Worm (Caenorhabditis elegans) whole organism, L1 larva: ENCODE measurements around the gene F08F8.6.
A peak's percentile ranks its signal among the peaks of the same experiment; 100 is the strongest.

Experiments used
- C04F5.9 ChIP-seq: sonication (generic microtip); optimal IDR thresholded peaks from 2 replicates; lab custom pipeline; 2016; ENCODE audit warnings: missing genetic modification characterization, missing compliant biosample characterization
- C16A3.4 ChIP-seq: fragments of 150-350 bp; optimal IDR thresholded peaks from 2 replicates; lab custom pipeline; 2014; ENCODE audit warnings: missing biosample characterization, missing genetic modification characterization
- F16B12.6 ChIP-seq: fragments of 150-350 bp; optimal IDR thresholded peaks from 2 replicates; lab custom pipeline; 2014; ENCODE audit warnings: missing biosample characterization, missing genetic modification characterization
- Y116A8C.19 ChIP-seq: sonication (generic microtip); optimal IDR thresholded peaks from 2 replicates; lab custom pipeline; 2016; ENCODE audit warnings: missing compliant biosample characterization, missing genetic modification characterization, borderline replicate concordance
- aha-1 ChIP-seq: fragments of 150-350 bp; optimal IDR thresholded peaks from 2 replicates; lab custom pipeline; 2014; ENCODE audit warnings: missing biosample characterization, missing genetic modification characterization
- aly-2 ChIP-seq: fragments of 150-350 bp; optimal IDR thresholded peaks from 2 replicates; lab custom pipeline; 2014; ENCODE audit warnings: missing biosample characterization, missing genetic modification characterization
- ama-1 ChIP-seq: fragments of 150-350 bp; optimal IDR thresholded peaks from 2 replicates; lab custom pipeline; 2014
- blmp-1 ChIP-seq: fragments of 150-350 bp; optimal IDR thresholded peaks from 2 replicates; lab custom pipeline; 2014; ENCODE audit warnings: missing biosample characterization, missing genetic modification characterization
- ceh-8 ChIP-seq: fragments of 200-800 bp; sonication (Bioruptor generic); optimal IDR thresholded peaks from 2 replicates; lab custom pipeline; 2018; ENCODE audit warnings: mild to moderate bottlenecking, missing genetic modification characterization, moderate library complexity, missing compliant biosample characterization
- ceh-82 ChIP-seq, 3 experiments: fragments of 150-350 bp in 1 of 3; sonication (generic microtip) in 2 of 3; optimal IDR thresholded peaks; 2 replicates each; lab custom pipeline; 2014 to 2017; ENCODE audit warnings: missing biosample characterization in 3 of 3, missing genetic modification characterization in 3 of 3
- ceh-90 ChIP-seq: sonication (generic microtip); optimal IDR thresholded peaks from 2 replicates; lab custom pipeline; 2016; ENCODE audit warnings: missing genetic modification characterization, missing compliant biosample characterization
- dpl-1 ChIP-seq, 3 experiments: fragments of 150-350 bp in 2 of 3; sonication (generic microtip) in 1 of 3; optimal IDR thresholded peaks; 2 replicates each; lab custom pipeline; 2014 to 2017; ENCODE audit warnings: missing biosample characterization in 3 of 3, missing genetic modification characterization in 3 of 3, missing genetic modification reagents in 3 of 3
- dsc-1 ChIP-seq: sonication (generic microtip); optimal IDR thresholded peaks from 2 replicates; lab custom pipeline; 2016; ENCODE audit warnings: mild to moderate bottlenecking, missing genetic modification characterization, missing compliant biosample characterization
- efl-1 ChIP-seq, 4 experiments: fragments of 150-350 bp; optimal IDR thresholded peaks in 3 of 4; peaks in 1 of 4; 1 replicate in 1 of 4; 2 replicates in 3 of 4; lab custom pipeline; 2014; ENCODE audit warnings: missing biosample characterization in 2 of 4, missing genetic modification characterization in 2 of 4, missing genetic modification reagents in 2 of 4
- efl-3 ChIP-seq: fragments of 200-800 bp; sonication (Bioruptor generic); optimal IDR thresholded peaks from 2 replicates; lab custom pipeline; 2018; ENCODE audit warnings: mild to moderate bottlenecking, missing genetic modification characterization, missing compliant biosample characterization
- egl-27 ChIP-seq, 2 experiments: fragments of 150-350 bp in 1 of 2; sonication (generic microtip); optimal IDR thresholded peaks; 3 replicates each; lab custom pipeline; 2017 to 2018; ENCODE audit warnings: missing biosample characterization in 2 of 2, missing genetic modification characterization in 2 of 2, missing genetic modification reagents in 2 of 2
- elt-2 ChIP-seq: sonication (generic microtip); optimal IDR thresholded peaks from 2 replicates; lab custom pipeline; 2016; ENCODE audit warnings: missing genetic modification characterization, mild to moderate bottlenecking, inconsistent platforms, missing compliant biosample characterization, missing genetic modification reagents
- ets-5 ChIP-seq: fragments of 200-800 bp; sonication (Bioruptor generic); IDR thresholded peaks from 2 replicates; pipeline ENCODE4 v1.3.6; 2022; ENCODE audit warnings: missing genetic modification characterization, missing compliant biosample characterization
- fkh-10 ChIP-seq: sonication (generic microtip); optimal IDR thresholded peaks from 2 replicates; lab custom pipeline; 2017; ENCODE audit warnings: missing biosample characterization, missing genetic modification reagents, missing genetic modification characterization
- fkh-4 ChIP-seq: sonication (generic microtip); optimal IDR thresholded peaks from 2 replicates; lab custom pipeline; 2016; ENCODE audit warnings: missing compliant biosample characterization, missing genetic modification characterization, borderline replicate concordance
- grh-1 ChIP-seq: fragments of 200-800 bp; sonication (Bioruptor generic); IDR thresholded peaks from 2 replicates; pipeline ENCODE4 v1.3.6; 2022; ENCODE audit warnings: missing genetic modification reagents, missing genetic modification characterization, missing compliant biosample characterization
- hlh-17 ChIP-seq: fragments of 200-800 bp; sonication (Bioruptor generic); optimal IDR thresholded peaks from 2 replicates; lab custom pipeline; 2018; ENCODE audit warnings: missing genetic modification characterization, mild to moderate bottlenecking, missing compliant biosample characterization, moderate library complexity, borderline replicate concordance
- hlh-4 ChIP-seq: sonication (generic microtip); optimal IDR thresholded peaks from 2 replicates; lab custom pipeline; 2016; ENCODE audit warnings: mild to moderate bottlenecking, missing genetic modification characterization, missing compliant biosample characterization
- isw-1 ChIP-seq: fragments of 200-800 bp; sonication (Bioruptor generic); IDR thresholded peaks from 2 replicates; pipeline ENCODE4 v1.3.6; 2022; ENCODE audit warnings: missing genetic modification characterization, missing compliant biosample characterization
- jun-1 ChIP-seq: fragments of 150-350 bp; optimal IDR thresholded peaks from 2 replicates; lab custom pipeline; 2014; ENCODE audit warnings: missing biosample characterization, missing genetic modification reagents, missing genetic modification characterization
- lin-13 ChIP-seq: fragments of 150-350 bp; optimal IDR thresholded peaks from 2 replicates; lab custom pipeline; 2014; ENCODE audit warnings: missing biosample characterization, missing genetic modification reagents, missing genetic modification characterization
- lin-35 ChIP-seq, 2 experiments: fragments of 150-350 bp; optimal IDR thresholded peaks; 2 replicates each; lab custom pipeline; 2014; ENCODE audit warnings: missing biosample characterization in 2 of 2, missing genetic modification characterization in 2 of 2, missing genetic modification reagents in 2 of 2
- lir-3 ChIP-seq: sonication (generic microtip); optimal IDR thresholded peaks from 2 replicates; lab custom pipeline; 2016; ENCODE audit warnings: mild to moderate bottlenecking, missing genetic modification characterization, moderate library complexity, missing compliant biosample characterization; ENCODE audit not compliant: poor library complexity
- mab-9 ChIP-seq: fragments of 200-800 bp; sonication (Bioruptor generic); IDR thresholded peaks from 2 replicates; pipeline ENCODE4 v1.3.6; 2022; ENCODE audit warnings: missing genetic modification reagents, missing genetic modification characterization, missing compliant biosample characterization
- mdl-1 ChIP-seq, 2 experiments: fragments of 150-350 bp; optimal IDR thresholded peaks; 2 replicates each; lab custom pipeline; 2014 to 2017; ENCODE audit warnings: missing biosample characterization in 2 of 2, missing genetic modification characterization in 2 of 2, inconsistent platforms in 1 of 2
- mep-1 ChIP-seq: fragments of 150-350 bp; optimal IDR thresholded peaks from 2 replicates; lab custom pipeline; 2014; ENCODE audit warnings: missing biosample characterization, missing genetic modification characterization
- nhr-19 ChIP-seq: fragments of 200-800 bp; sonication (Bioruptor generic); conservative IDR thresholded peaks from 2 replicates; pipeline ENCODE4 v1.3.6; 2022; ENCODE audit warnings: missing genetic modification characterization, missing compliant biosample characterization
- nhr-47 ChIP-seq: sonication (generic microtip); optimal IDR thresholded peaks from 2 replicates; lab custom pipeline; 2016; ENCODE audit warnings: mild to moderate bottlenecking, missing genetic modification characterization, moderate library complexity, missing compliant biosample characterization
- nhr-71 ChIP-seq: sonication (generic microtip); optimal IDR thresholded peaks from 2 replicates; lab custom pipeline; 2016; ENCODE audit warnings: mild to moderate bottlenecking, missing genetic modification characterization, moderate library complexity, missing compliant biosample characterization
- nhr-76 ChIP-seq: sonication (generic microtip); optimal IDR thresholded peaks from 2 replicates; lab custom pipeline; 2017; ENCODE audit warnings: missing biosample characterization, missing genetic modification characterization
- nhr-77 ChIP-seq: fragments of 150-350 bp; optimal IDR thresholded peaks from 2 replicates; lab custom pipeline; 2014; ENCODE audit warnings: missing biosample characterization, missing genetic modification characterization
- nhr-85 ChIP-seq: sonication (generic microtip); peaks from one replicate; lab custom pipeline; 2016; ENCODE audit warnings: missing genetic modification characterization, inconsistent platforms, missing compliant biosample characterization
- nhr-90 ChIP-seq: sonication (generic microtip); optimal IDR thresholded peaks from 2 replicates; lab custom pipeline; 2016; ENCODE audit warnings: mild to moderate bottlenecking, missing genetic modification characterization, missing compliant biosample characterization; ENCODE audit not compliant: poor library complexity
- pag-3 ChIP-seq: sonication (generic microtip); optimal IDR thresholded peaks from 2 replicates; lab custom pipeline; 2017; ENCODE audit warnings: missing genetic modification characterization, mild to moderate bottlenecking, missing compliant biosample characterization, antibody characterized with exemption, borderline replicate concordance; ENCODE audit not compliant: insufficient read depth
- rnt-1 ChIP-seq: sonication (generic microtip); optimal IDR thresholded peaks from 2 replicates; lab custom pipeline; 2016; ENCODE audit warnings: mild to moderate bottlenecking, missing genetic modification characterization, moderate library complexity, missing compliant biosample characterization
- snpc-4 ChIP-seq: fragments of 150-350 bp; optimal IDR thresholded peaks from 2 replicates; lab custom pipeline; 2014; ENCODE audit warnings: missing biosample characterization, missing genetic modification characterization
- snu-23 ChIP-seq: sonication (generic microtip); optimal IDR thresholded peaks from 2 replicates; lab custom pipeline; 2016; ENCODE audit warnings: missing genetic modification characterization, missing compliant biosample characterization
- tbx-2 ChIP-seq: sonication (generic microtip); optimal IDR thresholded peaks from 2 replicates; lab custom pipeline; 2016; ENCODE audit warnings: missing genetic modification characterization, missing compliant biosample characterization
- unc-130 ChIP-seq: fragments of 150-350 bp; optimal IDR thresholded peaks from 2 replicates; lab custom pipeline; 2017; ENCODE audit warnings: missing biosample characterization, missing genetic modification characterization, inconsistent platforms
- unc-62 ChIP-seq: fragments of 150-350 bp; optimal IDR thresholded peaks from 2 replicates; lab custom pipeline; 2014; ENCODE audit warnings: missing biosample characterization, missing genetic modification reagents, missing genetic modification characterization
- unc-86 ChIP-seq: sonication (generic microtip); optimal IDR thresholded peaks from 2 replicates; lab custom pipeline; 2016; ENCODE audit warnings: missing genetic modification characterization, missing compliant biosample characterization
- xbp-1 ChIP-seq: sonication (generic microtip); optimal IDR thresholded peaks from 2 replicates; lab custom pipeline; 2016; ENCODE audit warnings: missing genetic modification characterization, missing compliant biosample characterization
- zag-1 ChIP-seq: fragments of 150-350 bp; optimal IDR thresholded peaks from 2 replicates; lab custom pipeline; 2014; ENCODE audit warnings: missing biosample characterization, missing genetic modification characterization
- zip-4 ChIP-seq: fragments of 200-800 bp; sonication (Bioruptor generic); optimal IDR thresholded peaks from 2 replicates; lab custom pipeline; 2018; ENCODE audit warnings: mild to moderate bottlenecking, missing genetic modification characterization, moderate library complexity, missing compliant biosample characterization
- ztf-4 ChIP-seq: fragments of 150-350 bp; optimal IDR thresholded peaks from 2 replicates; lab custom pipeline; 2014; ENCODE audit warnings: missing biosample characterization, missing genetic modification characterization

The F08F8.6 gene

ce11 chrIII:7323331-7323730, 20.2 kb upstream of the F08F8.6 start:
- TF ChIP-seq efl-3 (GFP tag; lab: Kevin White, UChicago) (no peak), nhr-47 (tag; lab: Kevin White, UChicago) (no peak), unc-130 (no peak), pag-3 (tag; lab: Kevin White, UChicago) (no peak), ets-5 (GFP tag; lab: Robert Waterston, UW) (no peak), ceh-8 (GFP tag; lab: Kevin White, UChicago) (no peak), grh-1 (GFP tag; lab: Robert Waterston, UW) (no peak), ceh-90 (tag; lab: Kevin White, UChicago) (no peak), aha-1 (tag; lab: Kevin White, UChicago) (no peak), snpc-4 (tag; lab: Kevin White, UChicago) (no peak)

- TF ChIP-seq snpc-4 (tag; lab: Kevin White, UChicago) (no peak), lin-13 (GFP tag; lab: Kevin White, UChicago) (no peak), lir-3 (tag; lab: Kevin White, UChicago) (no peak), zip-4 (GFP tag; lab: Kevin White, UChicago) (no peak), dsc-1 (tag; lab: Kevin White, UChicago) (no peak), nhr-19 (no peak), aly-2 (peak; percentile 22), ztf-4 (tag; lab: Kevin White, UChicago) (peak; percentile 49), C16A3.4 (tag; lab: Kevin White, UChicago) (peak; percentile 7), ceh-82 (tag; optimal IDR thresholded peaks at IDR 0.05; lab: Kevin White, UChicago) (no peak), nhr-76 (tag; lab: Kevin White, UChicago) (no peak), dpl-1 (GFP tag; optimal IDR thresholded peaks at IDR 0.05; lab: Kevin White, UChicago) (no peak), nhr-90 (tag; lab: Kevin White, UChicago) (peak; percentile 22), unc-62 (GFP tag; lab: Kevin White, UChicago) (no peak), egl-27 (tag; optimal IDR thresholded peaks at IDR 0.05; lab: Kevin White, UChicago) (no peak), tbx-2 (tag; lab: Kevin White, UChicago) (no peak), nhr-71 (no peak), ama-1 (lab: Kevin White, UChicago) (peak; percentile 79), fkh-10 (GFP tag; lab: Kevin White, UChicago) (no peak), jun-1 (no peak), blmp-1 (tag; lab: Kevin White, UChicago) (no peak), lin-35 (GFP tag; optimal IDR thresholded peaks at IDR 0.05; lab: Kevin White, UChicago) (no peak), mdl-1 (tag; optimal IDR thresholded peaks at IDR 0.05; lab: Kevin White, UChicago) (no peak), efl-1 (optimal IDR thresholded peaks at IDR 0.05; lab: Kevin White, UChicago) (no peak), efl-1 (GFP tag; optimal IDR thresholded peaks at IDR 0.05 in 1 of 2; lab: Kevin White, UChicago) (peak in 1 of 2 experiments; percentile 78), unc-86 (tag; lab: Kevin White, UChicago) (no peak), hlh-17 (no peak), C04F5.9 (tag; lab: Kevin White, UChicago) (no peak), zag-1 (tag; lab: Kevin White, UChicago) (no peak), nhr-77 (tag; lab: Kevin White, UChicago) (no peak), snu-23 (GFP tag; lab: Kevin White, UChicago) (no peak), hlh-4 (tag; lab: Kevin White, UChicago) (no peak), F16B12.6 (no peak), nhr-85 (tag; lab: Kevin White, UChicago) (no peak), ets-5 (GFP tag; lab: Robert Waterston, UW) (no peak), rnt-1 (tag; lab: Kevin White, UChicago) (no peak), mab-9 (GFP tag; lab: Robert Waterston, UW) (no peak), elt-2 (tag; lab: Kevin White, UChicago) (peak; percentile 11), Y116A8C.19 (no peak), xbp-1 (tag; lab: Kevin White, UChicago) (no peak), fkh-4 (tag; lab: Kevin White, UChicago) (no peak), mep-1 (tag; lab: Kevin White, UChicago) (no peak), isw-1 (GFP tag; lab: Robert Waterston, UW) (no peak)
These were observed 14.2 kb upstream of the F08F8.6 start, which contains the start of gene lab-2 for ce11 chrIII:7329155-7329732. lab-2 (minus strand) TSS chrIII:7329607.
